Comparison of ENCODE assay signal across 1 fruit fly cellular context in the genomic region with DNA sequence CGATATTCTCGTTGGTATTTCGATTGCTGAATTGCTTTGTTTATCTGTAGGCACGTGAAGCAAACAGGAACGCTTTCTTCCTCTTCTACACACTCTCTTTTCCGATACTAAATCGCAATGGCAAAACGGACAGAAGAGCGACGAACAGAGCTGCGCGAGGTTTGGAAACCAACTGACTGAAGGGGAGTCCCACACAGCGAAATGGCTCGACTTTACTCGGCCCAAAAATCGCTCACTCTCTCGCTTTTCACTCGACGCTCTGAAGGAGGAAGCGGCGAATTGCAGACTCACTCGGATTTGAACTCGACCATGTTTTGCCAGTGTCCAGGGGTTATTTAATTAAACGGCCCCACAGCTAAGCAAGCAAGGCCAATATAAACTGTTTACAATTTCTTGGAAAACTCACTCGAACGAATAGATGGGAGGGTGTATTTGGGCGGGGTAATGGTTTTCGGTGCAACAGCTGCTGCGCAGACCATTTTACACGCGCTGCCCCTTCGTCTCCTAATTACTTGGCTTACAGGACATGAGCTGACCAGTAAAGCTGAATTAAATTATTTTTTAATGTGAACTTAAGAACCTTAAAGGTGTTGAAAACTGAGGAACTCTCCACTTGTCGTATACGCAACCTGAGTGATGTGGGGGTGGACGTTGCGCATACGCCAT.
TF ChIP-seq lines count a peak whose summit lies in the region.

A gene (minus strand): TSS at position 178 of the 666 bp plus-strand sequence.

TF ChIP-seq in whole organism, embryonic, 481 proteins besides CTCF, POLR2A, EP300 and RAD21 (continued from another document):
- peak; percentile 18; the same call in 1 of the 2 replicates for TF ChIP-seq amos (GFP tag; IDR thresholded peaks at IDR 0.05; lab: Robert Waterston, UW; ENCODE audit: partially characterized antibody)
- TF ChIP-seq CoRest (tag; optimal IDR thresholded peaks at IDR 0.05; lab: Kevin White, UChicago): no peak
- TF ChIP-seq CG12769 (tag; optimal IDR thresholded peaks at IDR 0.05; lab: Kevin White, UChicago): peak; percentile 42
- TF ChIP-seq CG3726 (GFP tag; IDR thresholded peaks at IDR 0.05; lab: Robert Waterston, UW): no peak
- TF ChIP-seq Hand (GFP tag; optimal IDR thresholded peaks at IDR 0.05; lab: Kevin White, UChicago): peak; percentile 6
- no peak for TF ChIP-seq dysf (GFP tag; IDR thresholded peaks at IDR 0.05; lab: Robert Waterston, UW)
- peak; percentile 40; the same call in 1 of the 3 replicates for TF ChIP-seq zen2 (GFP tag; IDR thresholded peaks at IDR 0.05; lab: Robert Waterston, UW; ENCODE audit: partially characterized antibody)
- peak; percentile 87 for TF ChIP-seq CG7372 (GFP tag; IDR thresholded peaks at IDR 0.05; lab: Robert Waterston, UW)
- no peak for TF ChIP-seq nerfin-1 (tag; optimal IDR thresholded peaks at IDR 0.05; lab: Kevin White, UChicago)
- peak; percentile 54 for TF ChIP-seq Deaf1 (tag; optimal IDR thresholded peaks at IDR 0.05; lab: Kevin White, UChicago)
- no peak for TF ChIP-seq Hr78 (GFP tag; optimal IDR thresholded peaks at IDR 0.05; lab: Kevin White, UChicago)
- TF ChIP-seq C15 (GFP tag; IDR thresholded peaks at IDR 0.05; lab: Robert Waterston, UW): no peak
- TF ChIP-seq CG3995 (GFP tag; optimal IDR thresholded peaks at IDR 0.05; lab: Kevin White, UChicago): peak; percentile 63
- TF ChIP-seq CG9932 (GFP tag; IDR thresholded peaks at IDR 0.05; lab: Robert Waterston, UW): no peak
- TF ChIP-seq slp2 (GFP tag; optimal IDR thresholded peaks at IDR 0.05; lab: Kevin White, UChicago): no peak
- TF ChIP-seq CG4328 (GFP tag; optimal IDR thresholded peaks at IDR 0.05; lab: Kevin White, UChicago): no peak
- TF ChIP-seq oc (tag; optimal IDR thresholded peaks at IDR 0.05; lab: Kevin White, UChicago): no peak
- peak; percentile 5 for TF ChIP-seq Ets65A (GFP tag; lab: Kevin White, UChicago)
- TF ChIP-seq PHDP (tag; optimal IDR thresholded peaks at IDR 0.05; lab: Kevin White, UChicago): no peak
- TF ChIP-seq chm (GFP tag; IDR thresholded peaks at IDR 0.05; lab: Robert Waterston, UW): no peak
- peak; percentile 25 for TF ChIP-seq CG18599 (GFP tag; optimal IDR thresholded peaks at IDR 0.05; lab: Kevin White, UChicago)
- no peak for TF ChIP-seq Abd-B (GFP tag; optimal IDR thresholded peaks at IDR 0.05; lab: Kevin White, UChicago)
- no peak for TF ChIP-seq CG10209 (GFP tag; optimal IDR thresholded peaks at IDR 0.05; lab: Kevin White, UChicago)
- TF ChIP-seq hth (optimal IDR thresholded peaks at IDR 0.05; lab: Kevin White, UChicago): no peak
- no peak for TF ChIP-seq HLH54F (GFP tag; optimal IDR thresholded peaks at IDR 0.05; lab: Kevin White, UChicago)
- no peak for TF ChIP-seq dmrt99B (tag; optimal IDR thresholded peaks at IDR 0.05; lab: Kevin White, UChicago)
- no peak for TF ChIP-seq HLHmδ (GFP tag; optimal IDR thresholded peaks at IDR 0.05; lab: Kevin White, UChicago)
